Fruit fly (Drosophila melanogaster): ENCODE measurements around the gene CG13933.
A peak's percentile ranks its signal among the peaks of the same experiment; 100 is the strongest.

The CG13933 gene

DNA sequence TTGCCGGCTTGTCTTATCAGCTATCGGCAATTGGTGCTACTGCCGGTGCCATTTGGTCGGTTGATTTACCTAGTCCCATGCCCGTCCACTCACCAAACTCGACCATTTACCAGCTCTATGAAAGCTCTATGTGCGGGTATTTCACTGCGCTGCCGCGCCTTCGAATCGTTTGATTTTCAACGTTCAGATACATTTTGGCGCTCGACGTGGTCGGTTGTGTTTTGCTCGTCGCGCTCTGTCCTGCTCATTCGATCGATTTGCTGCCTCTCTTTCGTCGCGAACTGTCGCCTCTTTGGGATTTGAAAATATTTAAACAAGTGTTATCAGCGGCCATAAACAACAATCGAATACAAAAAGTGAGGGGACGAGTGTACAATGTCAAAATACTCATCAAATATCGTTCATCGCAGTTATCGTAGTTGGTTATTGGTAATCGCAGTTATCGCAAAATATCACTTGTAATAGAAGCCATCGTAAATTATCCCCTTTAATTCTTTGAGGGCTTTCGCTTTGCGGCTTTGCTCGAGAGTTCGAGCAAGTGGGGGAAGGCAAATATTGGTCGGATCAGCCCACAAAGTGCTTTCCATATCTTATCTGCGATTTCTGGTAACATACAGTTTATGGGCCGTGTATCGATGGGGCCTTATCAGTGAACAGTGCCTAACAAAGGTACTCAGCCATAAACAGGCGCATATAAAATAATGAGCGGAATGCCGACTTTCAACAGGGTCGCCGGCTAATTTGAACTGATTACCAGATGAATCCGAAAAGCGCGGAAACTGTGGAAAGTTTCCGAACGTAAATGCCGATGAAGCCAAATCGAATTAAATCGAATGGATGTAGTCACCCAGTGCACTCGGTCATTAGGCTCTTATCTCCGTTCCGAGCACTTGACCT is 33.0 kb downstream of the CG13933 start (continued):
- TF ChIP-seq CG10431 (GFP tag; optimal IDR thresholded peaks at IDR 0.05): no peak
- TF ChIP-seq bsh (GFP tag; optimal IDR thresholded peaks at IDR 0.05): no peak
- no peak for TF ChIP-seq Dip2 (GFP tag; IDR thresholded peaks at IDR 0.05)
- TF ChIP-seq CG13123 (GFP tag; optimal IDR thresholded peaks at IDR 0.05): no peak
- TF ChIP-seq CG11456 (GFP tag; IDR thresholded peaks at IDR 0.05): no peak
- TF ChIP-seq jigr1 (GFP tag; IDR thresholded peaks at IDR 0.05): no peak
- TF ChIP-seq disco-r (GFP tag; optimal IDR thresholded peaks at IDR 0.05): no peak
- TF ChIP-seq CG30020 (tag; optimal IDR thresholded peaks at IDR 0.05): no peak
- TF ChIP-seq twi (tag; optimal IDR thresholded peaks at IDR 0.05): no peak
- no peak for TF ChIP-seq CG32767 (GFP tag; IDR thresholded peaks at IDR 0.05)
- no peak for TF ChIP-seq CG10654 (GFP tag; optimal IDR thresholded peaks at IDR 0.05)
- TF ChIP-seq Scr (GFP tag; IDR thresholded peaks at IDR 0.05; ENCODE audit: partially characterized antibody): peak; percentile 20; the same call in 1 of the 2 replicates
- no peak for TF ChIP-seq Dll (GFP tag; IDR thresholded peaks at IDR 0.05; ENCODE audit: partially characterized antibody)
- TF ChIP-seq lola (GFP tag; optimal IDR thresholded peaks at IDR 0.05): no peak
- TF ChIP-seq Sin3A (optimal IDR thresholded peaks at IDR 0.05): no peak
- no peak for TF ChIP-seq CHES-1-like (GFP tag; optimal IDR thresholded peaks at IDR 0.05)
- no peak for TF ChIP-seq stwl (tag; optimal IDR thresholded peaks at IDR 0.05)
- no peak for TF ChIP-seq Sry-β (GFP tag; optimal IDR thresholded peaks at IDR 0.05)
- TF ChIP-seq seq (GFP tag; IDR thresholded peaks at IDR 0.05): no peak
- TF ChIP-seq CG6765 (GFP tag; optimal IDR thresholded peaks at IDR 0.05): no peak
- peak in 1 of 2 experiments; percentile 7 for TF ChIP-seq Hr78 (GFP tag; optimal IDR thresholded peaks at IDR 0.05)
- TF ChIP-seq nom (GFP tag; optimal IDR thresholded peaks at IDR 0.05): no peak
- TF ChIP-seq ken (GFP tag; IDR thresholded peaks at IDR 0.05): 0 out of 3 replicates have a peak, but pooled peaks have one; percentile 19
- TF ChIP-seq CG1792 (GFP tag; optimal IDR thresholded peaks at IDR 0.05): no peak
- TF ChIP-seq CG8089 (GFP tag; optimal IDR thresholded peaks at IDR 0.05): no peak
- TF ChIP-seq jing (GFP tag; optimal IDR thresholded peaks at IDR 0.05): no peak
- no peak for TF ChIP-seq Doc3 (GFP tag; IDR thresholded peaks at IDR 0.05; ENCODE audit: partially characterized antibody)
- TF ChIP-seq ranshi (GFP tag; IDR thresholded peaks at IDR 0.05): no peak
- TF ChIP-seq CG2202 (tag; optimal IDR thresholded peaks at IDR 0.05): no peak
- TF ChIP-seq Side (GFP tag; optimal IDR thresholded peaks at IDR 0.05): no peak
- TF ChIP-seq Six4 (GFP tag; optimal IDR thresholded peaks at IDR 0.05): no peak
- peak; percentile 14; the same call in 1 of the 2 replicates for TF ChIP-seq E2f1 (GFP tag; IDR thresholded peaks at IDR 0.05)
- peak; percentile 39; the same call in 1 of the 2 replicates for TF ChIP-seq Bgb (GFP tag; IDR thresholded peaks at IDR 0.05; ENCODE audit: partially characterized antibody)
- TF ChIP-seq Adf1 (GFP tag; IDR thresholded peaks at IDR 0.05): peak; percentile 43; the same call in 1 of the 2 replicates
- TF ChIP-seq CG6683 (GFP tag; optimal IDR thresholded peaks at IDR 0.05): no peak
- no peak for TF ChIP-seq Meics (GFP tag; optimal IDR thresholded peaks at IDR 0.05)
- peak; percentile 64; the same call in 1 of the 3 replicates for TF ChIP-seq CG11560 (tag; IDR thresholded peaks at IDR 0.05)
- no peak for TF ChIP-seq lov (optimal IDR thresholded peaks at IDR 0.05)
- no peak for TF ChIP-seq lov (GFP tag; IDR thresholded peaks at IDR 0.05)
- no peak for TF ChIP-seq CG32532 (GFP tag; IDR thresholded peaks at IDR 0.05)
- TF ChIP-seq CG6654 (GFP tag; optimal IDR thresholded peaks at IDR 0.05): no peak
- TF ChIP-seq zen2 (GFP tag; IDR thresholded peaks at IDR 0.05; ENCODE audit: partially characterized antibody): no peak
- no peak for TF ChIP-seq CG10209 (GFP tag; optimal IDR thresholded peaks at IDR 0.05)
- no peak for TF ChIP-seq CG9215 (GFP tag; IDR thresholded peaks at IDR 0.05)
- no peak for TF ChIP-seq ase (GFP tag; IDR thresholded peaks at IDR 0.05)
- no peak for TF ChIP-seq CG18011 (GFP tag; optimal IDR thresholded peaks at IDR 0.05)
- TF ChIP-seq fd102C (GFP tag; optimal IDR thresholded peaks at IDR 0.05): no peak
- TF ChIP-seq CG8478 (optimal IDR thresholded peaks at IDR 0.05): no peak
- TF ChIP-seq TFAM (GFP tag; optimal IDR thresholded peaks at IDR 0.05): no peak
